Worm (Caenorhabditis elegans): ENCODE data around the gene best-18.

The best-18 gene

ce11 chrIII:10211889-10212494 is at the start of gene best-18, which contains the start of gene blos-1:
Gene best-18 (plus strand): TSS chrIII:10212396.
Gene blos-1 (minus strand): TSS chrIII:10211946.
- TF ChIP-seq ceh-48 (tag; optimal IDR thresholded peaks at IDR 0.05) (peak; percentile 64), tbx-2 (tag; optimal IDR thresholded peaks at IDR 0.05) (no peak)

- TF ChIP-seq ceh-31 (tag; optimal IDR thresholded peaks at IDR 0.05): no peak
- no peak for TF ChIP-seq sox-2 (GFP tag; IDR thresholded peaks at IDR 0.05)
- no peak for TF ChIP-seq zip-5 (tag; optimal IDR thresholded peaks at IDR 0.05)
These were observed 41.9 kb upstream of the best-18 start for ce11 chrIII:10170265-10170664.

- no peak for TF ChIP-seq odd-2 (tag; optimal IDR thresholded peaks at IDR 0.05)
These were observed 34.2 kb upstream of the best-18 start for ce11 chrIII:10178023-10178422.

- TF ChIP-seq ahr-1 (tag; optimal IDR thresholded peaks at IDR 0.05): no peak
These were observed 33.6 kb upstream of the best-18 start for ce11 chrIII:10178552-10178951.

DNA sequence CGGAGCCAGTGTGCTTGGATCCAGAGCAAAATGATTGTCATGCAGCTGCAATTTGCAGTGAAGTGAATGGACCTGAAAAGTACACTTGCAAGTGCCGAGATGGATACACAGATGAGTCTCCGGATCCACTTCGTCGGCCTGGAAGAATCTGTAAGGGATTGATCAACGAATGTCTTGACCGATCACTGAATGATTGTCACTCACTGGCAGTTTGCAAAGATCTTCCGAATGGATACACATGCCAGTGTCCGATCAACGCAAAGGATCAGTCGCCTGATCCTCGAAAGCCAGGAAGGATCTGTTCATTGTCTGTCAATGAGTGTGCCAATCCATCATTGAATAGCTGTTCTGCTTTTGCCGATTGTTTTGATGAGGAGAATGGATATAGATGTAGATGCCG is 32.8 kb upstream of the best-18 start:
- TF ChIP-seq ceh-9 (tag; optimal IDR thresholded peaks at IDR 0.05) (no peak), nhr-232 (tag; optimal IDR thresholded peaks at IDR 0.05) (no peak), K09A11.1 (tag; optimal IDR thresholded peaks at IDR 0.05; ENCODE audit: insufficient read depth) (no peak), C08G9.2 (tag; optimal IDR thresholded peaks at IDR 0.05) (no peak), T23F11.4 (GFP tag; optimal IDR thresholded peaks at IDR 0.05) (no peak), nhr-11 (tag; optimal IDR thresholded peaks at IDR 0.05) (no peak), hlh-13 (GFP tag; optimal IDR thresholded peaks at IDR 0.05) (no peak), F13H6.1 (tag; optimal IDR thresholded peaks at IDR 0.05) (no peak), elt-2 (tag; optimal IDR thresholded peaks at IDR 0.05) (no peak), odd-2 (tag; optimal IDR thresholded peaks at IDR 0.05) (no peak)

DNA sequence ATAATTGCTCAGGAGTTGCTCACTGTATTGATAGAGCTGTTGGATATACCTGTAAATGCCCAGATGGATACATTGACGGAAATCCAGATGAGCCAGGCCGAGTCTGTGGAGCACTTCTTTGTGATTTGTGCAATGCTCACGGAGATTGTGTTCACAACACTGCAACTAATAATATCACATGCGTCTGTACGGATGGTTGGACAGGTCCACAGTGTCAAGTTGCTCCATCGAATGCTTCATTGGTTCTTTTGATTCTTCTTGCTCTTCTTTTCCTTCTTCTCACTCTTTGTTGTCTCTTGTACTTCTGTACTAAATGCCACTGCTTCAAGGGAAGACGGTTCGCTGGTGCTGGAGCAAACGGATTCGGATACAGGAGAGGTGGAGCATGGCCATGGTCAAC is 30.3 kb upstream of the best-18 start:
- TF ChIP-seq syd-9 (tag; optimal IDR thresholded peaks at IDR 0.05): no peak
- no peak for TF ChIP-seq ceh-34 (tag; optimal IDR thresholded peaks at IDR 0.05)
- no peak for TF ChIP-seq pha-2 (tag; optimal IDR thresholded peaks at IDR 0.05)
- TF ChIP-seq hlh-30 (tag; optimal IDR thresholded peaks at IDR 0.05; ENCODE audit: insufficient read depth): no peak
- TF ChIP-seq unc-86 (tag; optimal IDR thresholded peaks at IDR 0.05): no peak

ce11 chrIII:10186160-10186559 is 26.0 kb upstream of the best-18 start, which contains the start of gene unc-47:
Gene unc-47 (minus strand): TSS chrIII:10186260.
- TF ChIP-seq eyg-1 (tag; optimal IDR thresholded peaks at IDR 0.05) (no peak), unc-3 (GFP tag; conservative IDR thresholded peaks at IDR 0.05) (no peak), unc-3 (tag; optimal IDR thresholded peaks at IDR 0.05) (no peak), ceh-24 (tag; optimal IDR thresholded peaks at IDR 0.05) (no peak), mec-3 (tag; optimal IDR thresholded peaks at IDR 0.05; ENCODE audit: borderline replicate concordance) (no peak)

ce11 chrIII:10187840-10188239 is 24.4 kb upstream of the best-18 start:
- TF ChIP-seq unc-42 (tag; optimal IDR thresholded peaks at IDR 0.05): peak; percentile 68
- TF ChIP-seq K09A11.1 (tag; optimal IDR thresholded peaks at IDR 0.05; ENCODE audit: insufficient read depth): no peak

All from whole organism, late embryonic.